Fruit fly (Drosophila melanogaster) whole organism, prepupa: Measurements from ENCODE around the gene Tango10.

Source experiments
- Blimp-1 ChIP-seq: fragments of 200-800 bp; sonication (Bioruptor generic); optimal IDR thresholded peaks from 3 replicates; lab custom pipeline; 2017; ENCODE audit warnings: missing biosample characterization, missing genetic modification characterization, mild to moderate bottlenecking, moderate library complexity, missing genetic modification reagents
- CG10631 ChIP-seq: fragments of 200-800 bp; sonication (Bioruptor generic); optimal IDR thresholded peaks from 2 replicates; lab custom pipeline; 2016; ENCODE audit warnings: missing biosample characterization, missing genetic modification characterization
- CG11294 ChIP-seq: fragments of 200-800 bp; sonication (Bioruptor generic); IDR thresholded peaks from 2 replicates; pipeline ENCODE4 v1.3.6; 2022; ENCODE audit warnings: missing biosample characterization, missing genetic modification characterization
- CG11762 ChIP-seq: fragments of 200-800 bp; sonication (Bioruptor generic); optimal IDR thresholded peaks from 3 replicates; lab custom pipeline; 2016; ENCODE audit warnings: missing biosample characterization, missing genetic modification characterization; ENCODE audit not compliant: insufficient read depth
- CG11902 ChIP-seq: fragments of 200-800 bp; sonication (Bioruptor generic); optimal IDR thresholded peaks from 3 replicates; lab custom pipeline; 2016; ENCODE audit warnings: missing biosample characterization, missing genetic modification characterization
- CG15336 ChIP-seq: fragments of 200-800 bp; sonication (Bioruptor generic); IDR thresholded peaks from 2 replicates; pipeline ENCODE4 v1.3.6; 2022; ENCODE audit warnings: missing biosample characterization, missing genetic modification characterization
- CG1621 ChIP-seq: fragments of 200-800 bp; sonication (Bioruptor generic); optimal IDR thresholded peaks from 3 replicates; lab custom pipeline; 2018; ENCODE audit warnings: missing biosample characterization, mild to moderate bottlenecking, missing genetic modification characterization
- CG16779 ChIP-seq: fragments of 200-800 bp; sonication (Bioruptor generic); optimal IDR thresholded peaks from 3 replicates; lab custom pipeline; 2017; ENCODE audit warnings: missing biosample characterization, mild to moderate bottlenecking, missing genetic modification characterization
- CG3032 ChIP-seq: fragments of 200-800 bp; optimal IDR thresholded peaks from 2 replicates; lab custom pipeline; 2019; ENCODE audit warnings: missing biosample characterization, mild to moderate bottlenecking, missing genetic modification characterization, moderate library complexity
- CG32006 ChIP-seq: fragments of 200-800 bp; sonication (Bioruptor generic); optimal IDR thresholded peaks from 3 replicates; lab custom pipeline; 2017; ENCODE audit warnings: missing biosample characterization, mild to moderate bottlenecking, missing genetic modification characterization
- CG3919 ChIP-seq: fragments of 200-800 bp; sonication (Bioruptor generic); optimal IDR thresholded peaks from 3 replicates; lab custom pipeline; 2016; ENCODE audit warnings: missing biosample characterization, missing genetic modification characterization
- CG6163 ChIP-seq: fragments of 200-800 bp; sonication (Bioruptor generic); IDR thresholded peaks from 3 replicates; pipeline ENCODE4 v1.3.6; 2022; ENCODE audit warnings: missing biosample characterization, missing genetic modification characterization
- CG6792 ChIP-seq: fragments of 200-800 bp; sonication (Bioruptor generic); optimal IDR thresholded peaks from 3 replicates; lab custom pipeline; 2016; ENCODE audit warnings: missing biosample characterization, missing genetic modification characterization
- CG6808 ChIP-seq: fragments of 200-800 bp; sonication (Bioruptor generic); optimal IDR thresholded peaks from 3 replicates; lab custom pipeline; 2017; ENCODE audit warnings: missing biosample characterization, missing genetic modification characterization, mild to moderate bottlenecking, moderate library complexity, missing genetic modification reagents
- CG6854 ChIP-seq: fragments of 200-800 bp; sonication (Bioruptor generic); optimal IDR thresholded peaks from 2 replicates; lab custom pipeline; 2017; ENCODE audit warnings: missing biosample characterization, mild to moderate bottlenecking, missing genetic modification characterization
- CG7368 ChIP-seq: fragments of 200-800 bp; sonication (Bioruptor generic); optimal IDR thresholded peaks from 3 replicates; lab custom pipeline; 2016; ENCODE audit warnings: missing biosample characterization, missing genetic modification characterization
- CG8119 ChIP-seq: fragments of 200-800 bp; sonication (Bioruptor generic); IDR thresholded peaks from 3 replicates; pipeline ENCODE4 v1.3.6; 2022; ENCODE audit warnings: missing biosample characterization, missing genetic modification characterization
- CG8319 ChIP-seq: fragments of 200-800 bp; sonication (Bioruptor generic); optimal IDR thresholded peaks from 3 replicates; lab custom pipeline; 2016; ENCODE audit warnings: missing biosample characterization, missing genetic modification characterization
- CG8632 ChIP-seq: fragments of 200-800 bp; sonication (Bioruptor generic); optimal IDR thresholded peaks from 3 replicates; lab custom pipeline; 2016; ENCODE audit warnings: missing biosample characterization, missing genetic modification characterization
- CG9139 ChIP-seq: fragments of 200-800 bp; sonication (Bioruptor generic); optimal IDR thresholded peaks from 3 replicates; lab custom pipeline; 2017; ENCODE audit warnings: missing biosample characterization, mild to moderate bottlenecking, missing genetic modification characterization
- Eip75B ChIP-seq: fragments of 200-800 bp; sonication (Bioruptor generic); optimal IDR thresholded peaks from 3 replicates; lab custom pipeline; 2016; ENCODE audit warnings: missing biosample characterization, missing genetic modification characterization
- Eip78C ChIP-seq: fragments of 200-800 bp; sonication (Bioruptor generic); peaks from one replicate; lab custom pipeline; 2016; ENCODE audit warnings: missing biosample characterization, missing genetic modification characterization
- Eip93F ChIP-seq: fragments of 200-800 bp; sonication (Bioruptor generic); optimal IDR thresholded peaks from 2 replicates; lab custom pipeline; 2016; ENCODE audit warnings: missing biosample characterization, mild to moderate bottlenecking, missing genetic modification characterization
- Ets21C ChIP-seq: fragments of 200-800 bp; sonication (Bioruptor generic); optimal IDR thresholded peaks from 3 replicates; lab custom pipeline; 2016; ENCODE audit warnings: missing biosample characterization, missing genetic modification characterization
- Ets96B ChIP-seq: fragments of 200-800 bp; optimal IDR thresholded peaks from 2 replicates; lab custom pipeline; 2019; ENCODE audit warnings: missing biosample characterization, mild to moderate bottlenecking, missing genetic modification characterization, moderate library complexity
- Hr38 ChIP-seq: sonication (Bioruptor generic); optimal IDR thresholded peaks from 2 replicates; lab custom pipeline; 2016; ENCODE audit warnings: missing biosample characterization, missing genetic modification characterization
- Hr39 ChIP-seq: fragments of 200-800 bp; sonication (Bioruptor generic); optimal IDR thresholded peaks from 2 replicates; lab custom pipeline; 2016; ENCODE audit warnings: missing biosample characterization, missing genetic modification characterization
- Met ChIP-seq: fragments of 200-800 bp; sonication (Bioruptor generic); optimal IDR thresholded peaks from 3 replicates; lab custom pipeline; 2016; ENCODE audit warnings: missing biosample characterization, missing genetic modification characterization
- OdsH ChIP-seq: fragments of 200-800 bp; sonication (Bioruptor generic); optimal IDR thresholded peaks from 3 replicates; lab custom pipeline; 2016; ENCODE audit warnings: missing biosample characterization, missing genetic modification characterization
- Smox ChIP-seq: fragments of 200-800 bp; sonication (Bioruptor generic); optimal IDR thresholded peaks from 3 replicates; lab custom pipeline; 2016; ENCODE audit warnings: missing biosample characterization, missing genetic modification characterization
- Sox102F ChIP-seq: fragments of 200-800 bp; sonication (Bioruptor generic); optimal IDR thresholded peaks from 2 replicates; lab custom pipeline; 2016; ENCODE audit warnings: missing biosample characterization, mild to moderate bottlenecking, missing genetic modification characterization
- Sox14 ChIP-seq: fragments of 200-800 bp; sonication (Bioruptor generic); optimal IDR thresholded peaks from 3 replicates; lab custom pipeline; 2016; ENCODE audit warnings: missing biosample characterization, missing genetic modification characterization
- Sox15 ChIP-seq: fragments of 200-800 bp; sonication (Bioruptor generic); optimal IDR thresholded peaks from 3 replicates; lab custom pipeline; 2016; ENCODE audit warnings: missing biosample characterization, missing genetic modification characterization
- achi ChIP-seq: fragments of 200-800 bp; sonication (Bioruptor generic); optimal IDR thresholded peaks from 3 replicates; lab custom pipeline; 2016; ENCODE audit warnings: missing biosample characterization, missing genetic modification characterization
- acj6 ChIP-seq: fragments of 200-800 bp; sonication (Bioruptor generic); optimal IDR thresholded peaks from 3 replicates; lab custom pipeline; 2016; ENCODE audit warnings: missing biosample characterization, missing genetic modification characterization
- cyc ChIP-seq: fragments of 200-800 bp; sonication (Bioruptor generic); optimal IDR thresholded peaks from 3 replicates; lab custom pipeline; 2016; ENCODE audit warnings: missing biosample characterization, missing genetic modification characterization
- dac ChIP-seq: fragments of 200-800 bp; sonication (Bioruptor generic); optimal IDR thresholded peaks from 2 replicates; lab custom pipeline; 2017; ENCODE audit warnings: missing biosample characterization, mild to moderate bottlenecking, missing genetic modification characterization
- dsx ChIP-seq: fragments of 200-800 bp; optimal IDR thresholded peaks from 3 replicates; lab custom pipeline; 2019; ENCODE audit warnings: missing biosample characterization, mild to moderate bottlenecking, missing genetic modification characterization, moderate library complexity; ENCODE audit not compliant: poor library complexity, severe bottlenecking
- fd59A ChIP-seq: fragments of 200-800 bp; sonication (Bioruptor generic); optimal IDR thresholded peaks from 2 replicates; lab custom pipeline; 2017; ENCODE audit warnings: missing biosample characterization, mild to moderate bottlenecking, missing genetic modification characterization, missing genetic modification reagents
- fd85E ChIP-seq: fragments of 200-800 bp; sonication (Bioruptor generic); optimal IDR thresholded peaks from 3 replicates; lab custom pipeline; 2016; ENCODE audit warnings: missing biosample characterization, missing genetic modification characterization
- fkh ChIP-seq: fragments of 200-800 bp; sonication (Bioruptor generic); optimal IDR thresholded peaks from 3 replicates; lab custom pipeline; 2017; ENCODE audit warnings: missing biosample characterization, mild to moderate bottlenecking, missing genetic modification characterization, moderate library complexity
- lz ChIP-seq: fragments of 200-800 bp; sonication (Bioruptor generic); optimal IDR thresholded peaks from 3 replicates; lab custom pipeline; 2016; ENCODE audit warnings: missing biosample characterization, missing genetic modification characterization
- net ChIP-seq: fragments of 200-800 bp; sonication (Bioruptor generic); optimal IDR thresholded peaks from 3 replicates; lab custom pipeline; 2016; ENCODE audit warnings: missing biosample characterization, missing genetic modification characterization
- pdm3 ChIP-seq: fragments of 200-800 bp; sonication (Bioruptor generic); optimal IDR thresholded peaks from 3 replicates; lab custom pipeline; 2016; ENCODE audit warnings: missing biosample characterization, missing genetic modification characterization
- salr ChIP-seq, 2 experiments: fragments of 200-800 bp; sonication (Bioruptor generic); optimal IDR thresholded peaks; 3 replicates each; lab custom pipeline; 2016 to 2018; ENCODE audit warnings: missing biosample characterization in 2 of 2, missing genetic modification characterization in 2 of 2, mild to moderate bottlenecking in 1 of 2
- ss ChIP-seq, 2 experiments: fragments of 200-800 bp; sonication (Bioruptor generic); optimal IDR thresholded peaks; 2 replicates in 1 of 2; 3 replicates in 1 of 2; lab custom pipeline; 2017 to 2018; ENCODE audit warnings: mild to moderate bottlenecking in 2 of 2, missing biosample characterization in 2 of 2, missing genetic modification characterization in 2 of 2, moderate library complexity in 1 of 2
- svp ChIP-seq: fragments of 200-800 bp; sonication (Bioruptor generic); peaks from one replicate; lab custom pipeline; 2016; ENCODE audit warnings: missing biosample characterization, missing genetic modification characterization
- vri ChIP-seq: fragments of 200-800 bp; sonication (Bioruptor generic); optimal IDR thresholded peaks from 3 replicates; lab custom pipeline; 2016; ENCODE audit warnings: missing biosample characterization, mild to moderate bottlenecking, missing genetic modification characterization

Tango10 gene

dm6 chrX:11715263-11715659 is 4.8 kb upstream of the Tango10 start, which contains the start of gene Amun (continued):
- TF ChIP-seq Sox15 (GFP tag; lab: Kevin White, UChicago): no peak

dm6 chrX:11715937-11716730 is 3.9 kb upstream of the Tango10 start:
- TF ChIP-seq CG11294 (GFP tag; lab: Robert Waterston, UW) (peak; percentile 67), CG8119 (peak; percentile 93), CG11902 (GFP tag; lab: Kevin White, UChicago) (peak; percentile 85), acj6 (GFP tag; lab: Kevin White, UChicago) (peak; percentile 87), CG10631 (peak; percentile 87), Eip93F (GFP tag; lab: Kevin White, UChicago) (peak; percentile 77), ss (GFP tag; optimal IDR thresholded peaks at IDR 0.05; lab: Kevin White, UChicago) (peak; percentile 88 to 95), fkh (GFP tag; lab: Kevin White, UChicago) (peak; percentile 37), CG9139 (GFP tag; lab: Kevin White, UChicago) (peak; percentile 84), Sox102F (GFP tag; lab: Kevin White, UChicago) (peak; percentile 92), CG8319 (GFP tag; lab: Kevin White, UChicago) (peak; percentile 81), Ets21C (GFP tag; lab: Kevin White, UChicago) (peak; percentile 86), CG6792 (peak; percentile 85), Sox14 (GFP tag; lab: Kevin White, UChicago) (peak; percentile 93), fd85E (GFP tag; lab: Kevin White, UChicago) (peak; percentile 69), Smox (GFP tag; lab: Kevin White, UChicago) (peak; percentile 89), CG1621 (peak; percentile 80), lz (peak; percentile 90), OdsH (peak; percentile 92), net (peak; percentile 92), Blimp-1 (peak; percentile 75), CG6163 (peak; percentile 93), CG32006 (GFP tag; lab: Kevin White, UChicago) (peak; percentile 94), svp (GFP tag; lab: Kevin White, UChicago) (peak; percentile 95), salr (GFP tag; optimal IDR thresholded peaks at IDR 0.05; lab: Kevin White, UChicago) (peak; percentile 74), cyc (peak; percentile 90), CG6854 (peak; percentile 75), CG16779 (peak; percentile 81), pdm3 (peak; percentile 89), CG6808 (GFP tag; lab: Kevin White, UChicago) (peak; percentile 91), Eip75B (peak; percentile 89), Ets96B (peak; percentile 93), Hr38 (GFP tag; lab: Kevin White, UChicago) (no peak), dsx (GFP tag; lab: Kevin White, UChicago) (peak; percentile 88), CG15336 (GFP tag; lab: Robert Waterston, UW) (peak; percentile 91), dac (GFP tag; lab: Kevin White, UChicago) (peak; percentile 73), CG11762 (peak; percentile 82), Met (GFP tag; lab: Kevin White, UChicago) (peak; percentile 91), CG3919 (GFP tag; lab: Kevin White, UChicago) (peak; percentile 89), achi (GFP tag; lab: Kevin White, UChicago) (peak; percentile 82), Sox15 (GFP tag; lab: Kevin White, UChicago) (peak; percentile 84), CG7368 (GFP tag; lab: Kevin White, UChicago) (peak; percentile 73), CG8632 (peak; percentile 91), fd59A (GFP tag; lab: Kevin White, UChicago) (peak; percentile 86), CG3032 (peak; percentile 92), vri (GFP tag; lab: Kevin White, UChicago) (peak; percentile 76), Eip78C (peak; percentile 99), Hr39 (GFP tag; lab: Kevin White, UChicago) (peak; percentile 90)
